Worm (Caenorhabditis elegans) whole organism, L3 larva: ENCODE data around the gene T01G5.8.
A peak's percentile ranks its signal among the peaks of the same experiment; 100 is the strongest.

Experiments
- R02D3.7 ChIP-seq: fragments of 150-350 bp; optimal IDR thresholded peaks from 2 replicates; lab custom pipeline; 2014; ENCODE audit warnings: missing biosample characterization, missing genetic modification characterization
- ZK546.5 ChIP-seq: sonication (generic microtip); optimal IDR thresholded peaks from 2 replicates; lab custom pipeline; 2017; ENCODE audit warnings: missing biosample characterization, missing genetic modification characterization
- aly-2 ChIP-seq: fragments of 150-350 bp; optimal IDR thresholded peaks from 2 replicates; lab custom pipeline; 2014; ENCODE audit warnings: missing biosample characterization, missing genetic modification characterization
- ama-1 ChIP-seq: fragments of 150-350 bp; optimal IDR thresholded peaks from 2 replicates; lab custom pipeline; 2018
- ceh-16 ChIP-seq: sonication (generic microtip); optimal IDR thresholded peaks from 2 replicates; lab custom pipeline; 2017; ENCODE audit warnings: missing biosample characterization, missing genetic modification characterization
- ceh-28 ChIP-seq: fragments of 150-350 bp; optimal IDR thresholded peaks from 2 replicates; lab custom pipeline; 2014; ENCODE audit warnings: missing biosample characterization, missing genetic modification reagents, missing genetic modification characterization
- ceh-82 ChIP-seq: fragments of 150-350 bp; optimal IDR thresholded peaks from 2 replicates; lab custom pipeline; 2014; ENCODE audit warnings: missing biosample characterization, missing genetic modification characterization
- ceh-9 ChIP-seq: sonication (generic microtip); optimal IDR thresholded peaks from 2 replicates; lab custom pipeline; 2018; ENCODE audit warnings: missing biosample characterization, missing genetic modification characterization
- egl-27 ChIP-seq: sonication (generic microtip); optimal IDR thresholded peaks from 4 replicates; lab custom pipeline; 2017; ENCODE audit warnings: missing biosample characterization, missing genetic modification reagents, missing genetic modification characterization
- egl-5 ChIP-seq: fragments of 150-350 bp; optimal IDR thresholded peaks from 2 replicates; lab custom pipeline; 2017; ENCODE audit warnings: missing biosample characterization, missing genetic modification reagents, missing genetic modification characterization, inconsistent platforms
- elt-2 ChIP-seq: sonication (generic microtip); optimal IDR thresholded peaks from 2 replicates; lab custom pipeline; 2016; ENCODE audit warnings: missing genetic modification reagents, mild to moderate bottlenecking, missing genetic modification characterization, missing compliant biosample characterization
- eor-1 ChIP-seq, 2 experiments: fragments of 150-350 bp; optimal IDR thresholded peaks; 2 replicates each; lab custom pipeline; 2014 to 2018; ENCODE audit warnings: missing biosample characterization in 2 of 2, missing genetic modification characterization in 2 of 2
- fkh-10 ChIP-seq: sonication (generic microtip); optimal IDR thresholded peaks from 2 replicates; lab custom pipeline; 2017; ENCODE audit warnings: missing biosample characterization, missing genetic modification reagents, missing genetic modification characterization
- fkh-2 ChIP-seq: fragments of 150-350 bp; optimal IDR thresholded peaks from 2 replicates; lab custom pipeline; 2014; ENCODE audit warnings: missing biosample characterization, missing genetic modification reagents, missing genetic modification characterization
- hmg-11 ChIP-seq: sonication (generic microtip); optimal IDR thresholded peaks from 2 replicates; lab custom pipeline; 2016; ENCODE audit warnings: missing genetic modification characterization, missing compliant biosample characterization
- jun-1 ChIP-seq: fragments of 150-350 bp; optimal IDR thresholded peaks from 2 replicates; lab custom pipeline; 2014; ENCODE audit warnings: missing biosample characterization, missing genetic modification reagents, missing genetic modification characterization
- lin-15B ChIP-seq: fragments of 150-350 bp; optimal IDR thresholded peaks from 2 replicates; lab custom pipeline; 2014; ENCODE audit warnings: missing biosample characterization, missing genetic modification characterization
- lsy-12 ChIP-seq: sonication (generic microtip); optimal IDR thresholded peaks from 2 replicates; lab custom pipeline; 2016; ENCODE audit warnings: mild to moderate bottlenecking, missing genetic modification characterization, missing compliant biosample characterization
- mdl-1 ChIP-seq: fragments of 150-350 bp; optimal IDR thresholded peaks from 2 replicates; lab custom pipeline; 2014; ENCODE audit warnings: missing biosample characterization, missing genetic modification characterization
- mml-1 ChIP-seq: fragments of 150-350 bp; sonication (generic microtip); optimal IDR thresholded peaks from 3 replicates; lab custom pipeline; 2014; ENCODE audit warnings: missing biosample characterization, missing genetic modification characterization
- nfya-1 ChIP-seq: sonication (generic microtip); optimal IDR thresholded peaks from 2 replicates; lab custom pipeline; 2017; ENCODE audit warnings: missing genetic modification characterization, mild to moderate bottlenecking, missing compliant biosample characterization, antibody characterized with exemption, moderate library complexity; ENCODE audit not compliant: insufficient read depth
- nhr-12 ChIP-seq: fragments of 150-350 bp; optimal IDR thresholded peaks from 2 replicates; lab custom pipeline; 2014; ENCODE audit warnings: missing biosample characterization, missing genetic modification characterization
- nhr-23 ChIP-seq: fragments of 150-350 bp; optimal IDR thresholded peaks from 2 replicates; lab custom pipeline; 2014; ENCODE audit warnings: missing biosample characterization, missing genetic modification reagents, missing genetic modification characterization
- nhr-237 ChIP-seq: fragments of 150-350 bp; optimal IDR thresholded peaks from 2 replicates; lab custom pipeline; 2014; ENCODE audit warnings: missing biosample characterization, missing genetic modification characterization
- nhr-28 ChIP-seq: fragments of 150-350 bp; optimal IDR thresholded peaks from 2 replicates; lab custom pipeline; 2014; ENCODE audit warnings: missing biosample characterization, missing genetic modification characterization
- nhr-67 ChIP-seq: fragments of 150-350 bp; optimal IDR thresholded peaks from 2 replicates; lab custom pipeline; 2014; ENCODE audit warnings: missing biosample characterization, missing genetic modification characterization
- nhr-77 ChIP-seq: fragments of 150-350 bp; optimal IDR thresholded peaks from 2 replicates; lab custom pipeline; 2014; ENCODE audit warnings: missing biosample characterization, missing genetic modification characterization
- pha-4 ChIP-seq: fragments of 150-350 bp; optimal IDR thresholded peaks from 2 replicates; lab custom pipeline; 2014; ENCODE audit warnings: missing biosample characterization, missing genetic modification reagents, missing genetic modification characterization
- pqm-1 ChIP-seq: fragments of 150-350 bp; optimal IDR thresholded peaks from 2 replicates; lab custom pipeline; 2017; ENCODE audit warnings: missing biosample characterization, missing genetic modification characterization, inconsistent platforms
- sea-2 ChIP-seq: fragments of 150-350 bp; sonication (generic microtip); optimal IDR thresholded peaks from 4 replicates; lab custom pipeline; 2014; ENCODE audit warnings: missing biosample characterization, missing genetic modification reagents, missing genetic modification characterization
- snpc-4 ChIP-seq: fragments of 150-350 bp; optimal IDR thresholded peaks from 2 replicates; lab custom pipeline; 2014; ENCODE audit warnings: missing biosample characterization, missing genetic modification characterization
- tbx-2 ChIP-seq: sonication (generic microtip); optimal IDR thresholded peaks from 2 replicates; lab custom pipeline; 2016; ENCODE audit warnings: mild to moderate bottlenecking, missing genetic modification characterization, missing compliant biosample characterization
- zag-1 ChIP-seq: fragments of 150-350 bp; optimal IDR thresholded peaks from 2 replicates; lab custom pipeline; 2014; ENCODE audit warnings: missing biosample characterization, missing genetic modification characterization
- ztf-11 ChIP-seq: fragments of 150-350 bp; optimal IDR thresholded peaks from 2 replicates; lab custom pipeline; 2014; ENCODE audit warnings: missing biosample characterization, missing genetic modification characterization

Gene T01G5.8

DNA sequence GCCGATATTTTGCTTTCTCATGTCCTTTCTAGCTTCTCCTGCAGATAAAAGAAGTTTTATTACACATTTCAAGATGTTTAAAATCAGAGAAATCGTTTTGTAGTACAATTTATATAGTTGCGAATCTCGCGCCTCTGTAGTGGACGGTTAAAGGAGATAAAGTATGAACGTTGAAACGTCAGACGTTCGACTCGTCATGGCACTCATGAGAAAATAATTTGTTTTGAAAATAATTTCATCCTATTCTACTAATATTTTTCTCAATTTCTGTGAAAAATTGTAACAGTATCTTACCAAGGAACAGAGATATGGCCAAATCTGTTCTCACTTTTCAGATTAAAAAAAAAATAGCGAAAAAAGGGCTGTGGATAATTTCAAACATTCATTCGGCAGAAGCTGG is 31.7 kb downstream of the T01G5.8 start, which contains the start of gene T09F5.20:
Gene T09F5.20, minus strand, starts transcription at position 101 of the 400 bp plus-strand sequence.
- TF ChIP-seq ztf-11 (tag; lab: Kevin White, UChicago) (no peak), nhr-28 (tag; lab: Kevin White, UChicago) (no peak), lsy-12 (no peak), nhr-23 (tag; lab: Kevin White, UChicago) (no peak), R02D3.7 (tag; lab: Kevin White, UChicago) (no peak), ama-1 (lab: Kevin White, UChicago) (no peak), nfya-1 (tag; lab: Kevin White, UChicago) (no peak), nhr-77 (tag; lab: Kevin White, UChicago) (no peak), hmg-11 (tag; lab: Kevin White, UChicago) (no peak), ceh-16 (tag; lab: Kevin White, UChicago) (no peak), elt-2 (no peak), egl-5 (tag; lab: Kevin White, UChicago) (no peak), mdl-1 (tag; lab: Kevin White, UChicago) (no peak), tbx-2 (tag; lab: Kevin White, UChicago) (no peak)

DNA sequence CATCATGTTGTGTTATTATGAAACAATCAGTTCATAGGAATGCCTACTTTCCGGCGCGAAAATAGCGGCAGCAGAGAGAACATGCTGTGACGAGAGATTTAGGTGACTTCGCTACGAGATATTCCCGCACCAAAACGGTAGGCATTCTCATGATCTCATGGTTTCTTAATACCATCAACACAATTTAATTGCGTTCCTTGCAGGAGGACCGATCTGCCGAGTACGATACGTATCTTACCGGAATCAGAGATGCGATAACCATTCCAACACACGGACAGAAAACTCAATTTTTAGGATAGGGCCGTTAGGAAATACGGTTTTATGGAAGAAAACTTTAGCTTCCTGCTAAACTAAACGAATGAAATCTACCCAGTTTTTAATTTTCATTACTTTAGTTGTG is 32.7 kb downstream of the T01G5.8 start, which contains the start of gene T09F5.1:
Gene T09F5.1, plus strand, starts transcription at position 301 of the 400 bp plus-strand sequence.
- TF ChIP-seq zag-1: no peak
- TF ChIP-seq nhr-237 (tag; lab: Kevin White, UChicago): no peak
- no peak for TF ChIP-seq ceh-9 (tag; lab: Kevin White, UChicago)
- TF ChIP-seq pqm-1 (tag; lab: Kevin White, UChicago): no peak
- no peak for TF ChIP-seq aly-2

DNA sequence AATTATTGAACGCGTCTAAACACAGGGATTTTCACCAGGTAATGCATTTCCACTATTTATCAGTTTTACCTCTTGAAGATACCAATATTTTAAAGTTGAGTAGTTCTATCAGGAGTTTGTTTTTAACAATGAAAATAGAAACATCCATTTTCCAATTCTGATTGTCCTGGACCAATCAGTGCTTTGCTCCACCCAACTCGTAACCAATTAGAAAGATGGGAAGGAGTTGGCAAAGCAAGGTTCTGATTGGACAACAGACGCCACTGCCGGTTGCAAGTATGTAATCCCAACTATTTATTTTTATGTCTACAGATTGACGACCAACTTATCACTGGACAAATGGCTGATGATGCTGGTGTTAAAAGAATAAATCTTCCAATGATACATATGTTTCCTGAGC is 34.1 kb downstream of the T01G5.8 start:
- TF ChIP-seq nfya-1 (tag; lab: Kevin White, UChicago): peak; percentile 58
- TF ChIP-seq egl-5 (tag; lab: Kevin White, UChicago): no peak

DNA sequence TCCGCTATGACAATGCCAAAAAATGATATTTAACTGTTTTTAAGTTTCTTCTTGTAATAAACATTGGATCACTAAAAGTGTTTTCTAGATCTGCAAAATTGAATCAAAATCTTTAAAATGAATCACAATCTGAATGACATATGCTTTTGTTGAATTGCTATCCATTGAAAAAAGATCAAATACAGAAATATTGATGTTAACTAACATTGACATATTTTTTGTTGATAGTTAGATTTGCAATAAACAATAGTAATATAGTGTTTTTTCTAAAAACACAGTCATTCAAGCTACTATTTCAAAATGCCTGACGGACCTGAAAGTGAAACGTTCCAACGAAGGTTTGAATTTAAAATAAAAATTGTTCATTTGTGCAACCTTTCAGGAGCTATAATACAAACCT is 34.6 kb downstream of the T01G5.8 start, which contains the start of gene T09F5.2:
Gene T09F5.2, plus strand, starts transcription at position 301 of the 400 bp plus-strand sequence.
- TF ChIP-seq nhr-12 (tag; lab: Kevin White, UChicago) (no peak), ceh-28 (tag; lab: Kevin White, UChicago) (no peak), ceh-82 (tag; lab: Kevin White, UChicago) (no peak), nfya-1 (tag; lab: Kevin White, UChicago) (no peak), sea-2 (GFP tag; lab: Kevin White, UChicago) (no peak), nhr-67 (tag; lab: Kevin White, UChicago) (no peak), nhr-237 (tag; lab: Kevin White, UChicago) (no peak), ztf-11 (tag; lab: Kevin White, UChicago) (no peak), ceh-16 (tag; lab: Kevin White, UChicago) (no peak), snpc-4 (tag; lab: Kevin White, UChicago) (no peak), fkh-10 (no peak), elt-2 (no peak), tbx-2 (tag; lab: Kevin White, UChicago) (no peak), ceh-9 (tag; lab: Kevin White, UChicago) (no peak), egl-27 (tag; lab: Kevin White, UChicago) (no peak), zag-1 (no peak), pqm-1 (tag; lab: Kevin White, UChicago) (no peak), lin-15B (tag; lab: Kevin White, UChicago) (no peak), jun-1 (tag; lab: Kevin White, UChicago) (no peak), fkh-2 (tag; lab: Kevin White, UChicago) (no peak)

DNA sequence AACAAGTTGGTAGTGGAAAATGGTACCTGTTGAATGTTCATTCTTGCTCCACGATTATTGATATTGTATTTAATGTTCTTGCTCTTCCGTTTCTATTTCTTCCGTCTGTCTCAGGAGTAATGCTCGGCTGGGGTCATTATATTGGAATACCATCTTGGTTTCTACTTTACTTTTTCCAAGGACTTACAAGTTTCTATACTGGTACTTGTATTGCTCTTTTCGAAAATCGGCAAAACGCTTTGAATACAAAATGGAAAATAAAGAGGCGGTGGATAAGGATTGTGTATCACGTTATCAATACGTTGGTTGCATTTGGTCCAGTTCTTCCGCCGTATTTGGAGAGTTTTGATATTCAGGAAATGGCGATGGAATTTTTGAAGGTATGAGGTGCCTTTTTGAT is 35.9 kb downstream of the T01G5.8 start:
- TF ChIP-seq egl-27 (tag; lab: Kevin White, UChicago): no peak
- no peak for TF ChIP-seq pha-4 (tag; lab: Kevin White, UChicago)
- no peak for TF ChIP-seq mml-1 (tag; lab: Kevin White, UChicago)
- TF ChIP-seq zag-1: no peak
- TF ChIP-seq fkh-2 (tag; lab: Kevin White, UChicago): no peak
- TF ChIP-seq ZK546.5 (tag; lab: Kevin White, UChicago): no peak
- no peak for TF ChIP-seq eor-1 (tag; optimal IDR thresholded peaks at IDR 0.05; lab: Kevin White, UChicago)
